Fruit fly (Drosophila melanogaster): ENCODE measurements around the gene CG12375.

The CG12375 gene

dm6 chr2L:8088025-8088789 is 38.5 kb downstream of the CG12375 start (continued):
- TF ChIP-seq CG7987 (GFP tag; optimal IDR thresholded peaks at IDR 0.05) (no peak), chm (GFP tag; IDR thresholded peaks at IDR 0.05) (peak; percentile 68; the same call in 1 of the 2 replicates), lilli (GFP tag; optimal IDR thresholded peaks at IDR 0.05) (peak; percentile 28), gem (tag; optimal IDR thresholded peaks at IDR 0.05) (peak; percentile 22), grau (tag; optimal IDR thresholded peaks at IDR 0.05) (peak; percentile 22), lab (GFP tag; optimal IDR thresholded peaks at IDR 0.05) (peak; percentile 51), CG11695 (GFP tag; IDR thresholded peaks at IDR 0.05) (0 out of 3 replicates have a peak, but pooled peaks have one; percentile 36), zfh2 (GFP tag; optimal IDR thresholded peaks at IDR 0.05) (peak; percentile 6), CG32532 (GFP tag; IDR thresholded peaks at IDR 0.05) (peak; percentile 39; the same call in 1 of the 2 replicates), prd (optimal IDR thresholded peaks at IDR 0.05) (no peak), prd (GFP tag; IDR thresholded peaks at IDR 0.05) (peak; percentile 36; the same call in 1 of the 3 replicates), CG13296 (GFP tag; optimal IDR thresholded peaks at IDR 0.05) (no peak), CG2116 (GFP tag; optimal IDR thresholded peaks at IDR 0.05) (no peak), CG2120 (GFP tag; optimal IDR thresholded peaks at IDR 0.05) (peak; percentile 49), Meics (GFP tag; optimal IDR thresholded peaks at IDR 0.05) (peak; percentile 11), CG11504 (tag; optimal IDR thresholded peaks at IDR 0.05) (peak; percentile 16), CG3163 (GFP tag; optimal IDR thresholded peaks at IDR 0.05) (no peak), CG31224 (GFP tag; IDR thresholded peaks at IDR 0.05) (0 out of 2 replicates have a peak, but pooled peaks have one; percentile 5), GATAe (GFP tag; conservative IDR thresholded peaks at IDR 0.05) (peak; percentile 78), Rx (GFP tag; IDR thresholded peaks at IDR 0.05) (no peak), CG12769 (tag; optimal IDR thresholded peaks at IDR 0.05) (peak; percentile 97), Fer1 (GFP tag; optimal IDR thresholded peaks at IDR 0.05) (peak; percentile 26), kni (GFP tag; optimal IDR thresholded peaks at IDR 0.05) (peak; percentile 22), vfl (GFP tag; optimal IDR thresholded peaks at IDR 0.05) (no peak), CG16813 (GFP tag; IDR thresholded peaks at IDR 0.05; ENCODE audit: partially characterized antibody) (0 out of 3 replicates have a peak, but pooled peaks have one; percentile 26), z (GFP tag; IDR thresholded peaks at IDR 0.05) (0 out of 3 replicates have a peak, but pooled peaks have one; percentile 26), CG15011 (GFP tag; optimal IDR thresholded peaks at IDR 0.05) (no peak), Fer2 (tag; optimal IDR thresholded peaks at IDR 0.05) (no peak), CG17912 (GFP tag; optimal IDR thresholded peaks at IDR 0.05) (no peak), mirr (GFP tag; optimal IDR thresholded peaks at IDR 0.05) (peak; percentile 74), CG8290 (GFP tag; optimal IDR thresholded peaks at IDR 0.05) (no peak), CG8290 (tag; optimal IDR thresholded peaks at IDR 0.05) (peak in 1 of 2 experiments; percentile 52), sug (tag; optimal IDR thresholded peaks at IDR 0.05) (peak; percentile 19), fru (optimal IDR thresholded peaks at IDR 0.05) (no peak), Dll (GFP tag; IDR thresholded peaks at IDR 0.05; ENCODE audit: partially characterized antibody) (0 out of 4 replicates have a peak, but pooled peaks have one; percentile 17), sens (GFP tag) (peak; percentile 22), Bgb (GFP tag; IDR thresholded peaks at IDR 0.05; ENCODE audit: partially characterized antibody) (peak; percentile 26; the same call in 1 of the 2 replicates), ash1 (GFP tag; optimal IDR thresholded peaks at IDR 0.05) (peak; percentile 29), PHDP (tag; optimal IDR thresholded peaks at IDR 0.05) (peak; percentile 31), CG6854 (GFP tag; optimal IDR thresholded peaks at IDR 0.05) (peak; percentile 27), sd (tag; optimal IDR thresholded peaks at IDR 0.05) (peak; percentile 43), grn (GFP tag; optimal IDR thresholded peaks at IDR 0.05) (peak; percentile 42), exex (tag; optimal IDR thresholded peaks at IDR 0.05) (peak; percentile 84), Drgx (GFP tag; IDR thresholded peaks at IDR 0.05) (0 out of 2 replicates have a peak, but pooled peaks have one; percentile 11), CG3281 (GFP tag; optimal IDR thresholded peaks at IDR 0.05) (peak; percentile 26), Dref (GFP tag; IDR thresholded peaks at IDR 0.05) (no peak), Trl (optimal IDR thresholded peaks at IDR 0.05) (peak; percentile 65 to 86), Trl (GFP tag; optimal IDR thresholded peaks at IDR 0.05) (no peak), CG8359 (GFP tag; optimal IDR thresholded peaks at IDR 0.05; ENCODE audit: borderline replicate concordance) (no peak)
